Worm (Caenorhabditis elegans): Measurements from ENCODE around the gene msrp-5.

Gene msrp-5

ce11 chrII:2665606-2666005 is 48.9 kb downstream of the msrp-5 start, which contains the start of gene F22E5.22:
TSS of gene F22E5.22 (plus strand) at chrII:2665906.
- TF ChIP-seq flt-1 (GFP tag; IDR thresholded peaks at IDR 0.05) (no peak), hmbx-1 (tag; optimal IDR thresholded peaks at IDR 0.05) (no peak), pes-1 (GFP tag; IDR thresholded peaks at IDR 0.05) (no peak), hmg-4 (GFP tag; optimal IDR thresholded peaks at IDR 0.05) (no peak), scrt-1 (GFP tag; IDR thresholded peaks at IDR 0.05) (no peak), tbx-11 (GFP tag; IDR thresholded peaks at IDR 0.05) (no peak), F13C5.2 (tag; optimal IDR thresholded peaks at IDR 0.05) (no peak), ets-7 (tag; optimal IDR thresholded peaks at IDR 0.05) (no peak), aly-1 (tag; optimal IDR thresholded peaks at IDR 0.05) (no peak), B0310.2 (tag; optimal IDR thresholded peaks at IDR 0.05) (no peak)

Measured in whole organism, early embryonic.